Fruit fly (Drosophila melanogaster): ENCODE measurements around the gene fon.

- peak; percentile 15 for TF ChIP-seq D1 (tag; optimal IDR thresholded peaks at IDR 0.05)
- TF ChIP-seq CG17806 (tag; optimal IDR thresholded peaks at IDR 0.05) = peak; percentile 54
- peak; percentile 48 for TF ChIP-seq CG8159 (tag; optimal IDR thresholded peaks at IDR 0.05)
- TF ChIP-seq CG13204 (GFP tag; optimal IDR thresholded peaks at IDR 0.05) = no peak
- peak; percentile 5 for TF ChIP-seq Pif1B (GFP tag; optimal IDR thresholded peaks at IDR 0.05)
- TF ChIP-seq CG10348 (GFP tag; IDR thresholded peaks at IDR 0.05) = no peak
- no peak for TF ChIP-seq rn (GFP tag; IDR thresholded peaks at IDR 0.05)
- TF ChIP-seq Snoo (tag; optimal IDR thresholded peaks at IDR 0.05) = peak; percentile 55
- peak; percentile 39; the same call in 1 of the 2 replicates for TF ChIP-seq Ets98B (GFP tag; IDR thresholded peaks at IDR 0.05)
These were observed 39.8 kb upstream of the fon start for dm6 chr2L:19425765-19426329.
